Worm (Caenorhabditis elegans): ENCODE data around the gene kgb-2.

The kgb-2 gene

DNA sequence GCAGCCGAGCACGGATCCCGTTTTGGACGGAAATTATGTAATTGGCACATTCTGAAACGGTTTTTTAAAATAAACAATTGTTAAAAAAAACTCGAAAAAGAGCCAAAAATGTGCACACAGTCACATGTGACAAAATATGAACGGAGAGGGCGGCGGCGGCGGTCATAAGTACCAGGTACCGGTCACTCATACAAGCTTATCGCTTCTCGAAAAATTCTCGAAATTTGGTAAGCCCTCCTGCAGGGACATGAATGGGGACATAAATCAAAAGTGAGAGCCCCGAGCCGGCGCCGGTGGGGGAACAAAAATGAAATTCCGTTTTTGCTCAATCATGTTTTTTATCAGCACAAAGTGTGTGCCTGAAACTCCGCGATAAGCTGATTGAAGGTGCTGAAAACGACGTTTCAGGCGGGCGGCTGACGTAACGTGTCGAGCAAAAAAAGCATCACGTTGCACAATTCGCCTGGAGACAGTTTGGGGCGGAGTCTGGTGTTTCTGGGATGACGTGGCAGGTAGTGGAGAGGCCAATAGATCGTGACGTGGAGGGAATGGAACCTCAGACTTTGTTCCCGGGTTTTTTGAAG lies 6.5 kb downstream of the kgb-2 start, which contains the start of gene ltah-1.2:
ltah-1.2 (minus strand) TSS at position 51 of the 584 bp plus-strand sequence.
- TF ChIP-seq lin-11 (tag; optimal IDR thresholded peaks at IDR 0.05) = no peak
- no peak for TF ChIP-seq rnt-1 (tag; optimal IDR thresholded peaks at IDR 0.05)
- no peak for TF ChIP-seq hlh-6 (tag; optimal IDR thresholded peaks at IDR 0.05)
- TF ChIP-seq sox-2 (GFP tag; IDR thresholded peaks at IDR 0.05) = no peak
- TF ChIP-seq nhr-11 (tag; optimal IDR thresholded peaks at IDR 0.05) = no peak
- TF ChIP-seq ceh-18 (tag; optimal IDR thresholded peaks at IDR 0.05) = no peak
- TF ChIP-seq nhr-232 (tag; optimal IDR thresholded peaks at IDR 0.05) = no peak
- TF ChIP-seq unc-42 (tag; optimal IDR thresholded peaks at IDR 0.05) = no peak
- no peak for TF ChIP-seq ceh-24 (tag; optimal IDR thresholded peaks at IDR 0.05)
- TF ChIP-seq ceh-9 (tag; optimal IDR thresholded peaks at IDR 0.05) = no peak
- TF ChIP-seq T23F11.4 (GFP tag; optimal IDR thresholded peaks at IDR 0.05) = no peak
- TF ChIP-seq ref-2 (tag; optimal IDR thresholded peaks at IDR 0.05) = no peak
- TF ChIP-seq ceh-30 (tag; optimal IDR thresholded peaks at IDR 0.05) = no peak
- no peak for TF ChIP-seq dmd-4 (tag; optimal IDR thresholded peaks at IDR 0.05; ENCODE audit: borderline replicate concordance)
- TF ChIP-seq syd-9 (tag; optimal IDR thresholded peaks at IDR 0.05) = no peak
- no peak for TF ChIP-seq ceh-19 (GFP tag; optimal IDR thresholded peaks at IDR 0.05)

DNA sequence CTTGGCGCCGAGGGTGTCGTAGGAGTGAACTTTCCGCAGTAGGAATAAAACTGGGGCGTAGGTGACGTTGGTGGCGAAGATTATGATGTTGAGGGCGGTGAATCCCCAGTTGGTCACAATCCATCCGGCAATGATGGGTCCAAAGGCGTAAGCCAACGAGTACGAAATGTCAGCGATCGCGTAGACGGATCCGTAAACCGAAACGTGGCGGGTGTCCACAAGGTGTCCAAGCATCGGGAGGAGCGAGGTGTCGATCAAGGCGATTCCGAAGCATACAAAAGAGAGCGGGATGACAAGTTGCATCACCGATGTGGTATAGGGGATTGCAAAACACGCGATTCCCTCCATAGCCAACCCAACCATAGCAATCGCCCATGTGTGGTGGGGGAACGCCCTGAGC lies 12.1 kb downstream of the kgb-2 start:
- TF ChIP-seq elt-4 (tag; optimal IDR thresholded peaks at IDR 0.05) = peak; percentile 81
- no peak for TF ChIP-seq sdc-2 (tag; optimal IDR thresholded peaks at IDR 0.05)

DNA sequence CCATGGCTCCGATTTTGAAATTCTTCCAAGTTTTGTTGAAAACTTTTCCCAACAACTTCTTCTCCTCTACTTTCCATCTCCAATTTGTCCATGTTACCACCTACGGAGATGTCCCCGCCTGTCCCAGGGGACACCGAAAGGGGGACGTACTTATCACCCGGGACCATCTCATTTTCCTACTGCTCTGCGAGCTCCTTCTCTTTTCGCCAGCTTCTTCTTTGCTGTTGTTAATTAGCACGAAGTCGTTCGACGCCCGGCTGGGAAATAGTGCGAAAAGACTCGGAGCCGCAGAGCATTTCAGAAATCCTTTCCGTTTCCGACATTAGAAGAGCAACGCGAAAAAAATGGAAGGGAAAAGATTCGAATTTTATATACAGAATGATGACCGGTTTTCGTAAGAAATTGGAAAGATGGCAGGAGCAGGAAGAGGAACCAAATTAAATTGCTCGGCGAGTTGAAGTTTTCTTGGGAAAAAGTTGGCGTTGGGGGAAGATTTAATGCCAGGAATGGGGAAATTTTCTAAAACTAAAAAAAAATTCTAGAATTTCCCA lies 15.3 kb downstream of the kgb-2 start:
- TF ChIP-seq madf-2 (tag; optimal IDR thresholded peaks at IDR 0.05) (no peak), pha-2 (tag; optimal IDR thresholded peaks at IDR 0.05) (no peak), hlh-15 (tag; optimal IDR thresholded peaks at IDR 0.05) (no peak), K02D7.2 (tag; optimal IDR thresholded peaks at IDR 0.05) (no peak), rnt-1 (tag; optimal IDR thresholded peaks at IDR 0.05) (no peak), C08G9.2 (tag; optimal IDR thresholded peaks at IDR 0.05) (no peak), ztf-16 (tag; optimal IDR thresholded peaks at IDR 0.05) (no peak), unc-3 (GFP tag; conservative IDR thresholded peaks at IDR 0.05) (peak; percentile 59; the same call in 1 of the 2 replicates), unc-3 (tag; optimal IDR thresholded peaks at IDR 0.05) (peak; percentile 39), ceh-31 (tag; optimal IDR thresholded peaks at IDR 0.05) (no peak), sdc-2 (tag; optimal IDR thresholded peaks at IDR 0.05) (no peak), ceh-2 (tag; optimal IDR thresholded peaks at IDR 0.05) (no peak), ceh-14 (tag; optimal IDR thresholded peaks at IDR 0.05) (no peak), F13H6.1 (tag; optimal IDR thresholded peaks at IDR 0.05) (no peak), K09A11.1 (tag; optimal IDR thresholded peaks at IDR 0.05; ENCODE audit: insufficient read depth) (no peak), nhr-232 (tag; optimal IDR thresholded peaks at IDR 0.05) (no peak), lin-11 (tag; optimal IDR thresholded peaks at IDR 0.05) (no peak), lim-6 (tag; optimal IDR thresholded peaks at IDR 0.05) (no peak), unc-42 (tag; optimal IDR thresholded peaks at IDR 0.05) (peak; percentile 51)

DNA sequence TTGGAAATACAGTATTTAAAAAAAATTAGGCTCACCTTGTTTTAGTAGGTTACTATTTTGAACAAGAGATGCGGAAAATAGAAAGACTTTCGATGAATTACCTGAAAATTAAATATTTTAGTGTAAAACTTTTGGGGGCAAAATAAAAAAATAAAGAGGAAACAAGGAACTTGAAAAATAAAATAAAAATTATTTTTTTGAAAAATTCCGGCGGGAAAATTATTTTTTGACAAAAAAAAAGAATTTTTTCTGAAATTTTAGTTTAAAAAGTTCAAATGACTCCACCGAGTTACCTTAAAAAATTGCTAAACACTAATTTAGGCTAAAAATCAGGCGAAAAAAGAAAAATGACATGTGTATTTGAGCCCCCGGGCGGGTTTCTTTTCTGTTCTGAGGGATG lies 18.0 kb downstream of the kgb-2 start, which contains the start of the genes cha-1 and unc-17:
cha-1 (minus strand) TSS at position 101 of the 400 bp plus-strand sequence.
unc-17 (minus strand) TSS at position 103 of the 400 bp plus-strand sequence.
- TF ChIP-seq hlh-13 (GFP tag; optimal IDR thresholded peaks at IDR 0.05) = no peak
- no peak for TF ChIP-seq pax-1 (tag; optimal IDR thresholded peaks at IDR 0.05)
- no peak for TF ChIP-seq pros-1 (tag; optimal IDR thresholded peaks at IDR 0.05)
- TF ChIP-seq ceh-14 (tag; optimal IDR thresholded peaks at IDR 0.05) = no peak
- no peak for TF ChIP-seq fax-1 (tag; optimal IDR thresholded peaks at IDR 0.05)
- no peak for TF ChIP-seq ttx-3 (tag; optimal IDR thresholded peaks at IDR 0.05)
- no peak for TF ChIP-seq hlh-30 (tag; optimal IDR thresholded peaks at IDR 0.05; ENCODE audit: insufficient read depth)
